Fruit fly (Drosophila melanogaster): ENCODE measurements around the gene CG15059.
A peak's percentile ranks its signal among the peaks of the same experiment; 100 is the strongest.

CG15059 gene

DNA sequence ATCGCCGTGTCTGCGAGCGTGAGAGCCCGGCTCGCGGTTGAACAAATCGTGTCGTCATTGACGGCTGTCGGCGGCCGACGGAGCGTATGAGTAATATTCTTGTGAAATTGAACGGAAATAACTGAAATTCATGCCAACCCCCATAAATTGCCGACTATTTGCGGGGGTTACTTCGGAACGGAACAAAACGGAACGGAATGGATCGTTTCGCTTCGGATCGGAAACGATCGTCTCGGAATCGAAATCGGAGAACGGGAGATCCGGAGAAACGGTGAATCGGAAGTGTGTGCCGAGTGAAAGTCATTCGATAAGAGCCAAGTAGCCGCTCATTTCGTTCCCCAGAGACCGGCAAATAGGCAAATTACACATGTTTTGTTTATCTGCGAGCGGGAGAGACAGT lies 16.6 kb upstream of the CG15059 start:
- no peak for TF ChIP-seq CG6163 (GFP tag; IDR thresholded peaks at IDR 0.05)
- no peak for TF ChIP-seq net (GFP tag; optimal IDR thresholded peaks at IDR 0.05)
- no peak for TF ChIP-seq Sox14 (GFP tag; optimal IDR thresholded peaks at IDR 0.05)
- TF ChIP-seq CG8119 (GFP tag; IDR thresholded peaks at IDR 0.05): no peak
- TF ChIP-seq CG6854 (GFP tag; optimal IDR thresholded peaks at IDR 0.05): no peak
- no peak for TF ChIP-seq CG8319 (GFP tag; optimal IDR thresholded peaks at IDR 0.05)
- no peak for TF ChIP-seq cyc (GFP tag; optimal IDR thresholded peaks at IDR 0.05)
- TF ChIP-seq CG1621 (tag; optimal IDR thresholded peaks at IDR 0.05): no peak
- no peak for TF ChIP-seq fd59A (GFP tag; optimal IDR thresholded peaks at IDR 0.05)
- no peak for TF ChIP-seq CG10669 (GFP tag; optimal IDR thresholded peaks at IDR 0.05)
- TF ChIP-seq Ets96B (tag; optimal IDR thresholded peaks at IDR 0.05): no peak
- no peak for TF ChIP-seq CG16779 (tag; optimal IDR thresholded peaks at IDR 0.05)
- TF ChIP-seq CG15336 (GFP tag; IDR thresholded peaks at IDR 0.05): no peak
- TF ChIP-seq CG6792 (GFP tag; optimal IDR thresholded peaks at IDR 0.05): no peak
- no peak for TF ChIP-seq CG6808 (GFP tag; optimal IDR thresholded peaks at IDR 0.05)
- no peak for TF ChIP-seq Blimp-1 (GFP tag; optimal IDR thresholded peaks at IDR 0.05)

DNA sequence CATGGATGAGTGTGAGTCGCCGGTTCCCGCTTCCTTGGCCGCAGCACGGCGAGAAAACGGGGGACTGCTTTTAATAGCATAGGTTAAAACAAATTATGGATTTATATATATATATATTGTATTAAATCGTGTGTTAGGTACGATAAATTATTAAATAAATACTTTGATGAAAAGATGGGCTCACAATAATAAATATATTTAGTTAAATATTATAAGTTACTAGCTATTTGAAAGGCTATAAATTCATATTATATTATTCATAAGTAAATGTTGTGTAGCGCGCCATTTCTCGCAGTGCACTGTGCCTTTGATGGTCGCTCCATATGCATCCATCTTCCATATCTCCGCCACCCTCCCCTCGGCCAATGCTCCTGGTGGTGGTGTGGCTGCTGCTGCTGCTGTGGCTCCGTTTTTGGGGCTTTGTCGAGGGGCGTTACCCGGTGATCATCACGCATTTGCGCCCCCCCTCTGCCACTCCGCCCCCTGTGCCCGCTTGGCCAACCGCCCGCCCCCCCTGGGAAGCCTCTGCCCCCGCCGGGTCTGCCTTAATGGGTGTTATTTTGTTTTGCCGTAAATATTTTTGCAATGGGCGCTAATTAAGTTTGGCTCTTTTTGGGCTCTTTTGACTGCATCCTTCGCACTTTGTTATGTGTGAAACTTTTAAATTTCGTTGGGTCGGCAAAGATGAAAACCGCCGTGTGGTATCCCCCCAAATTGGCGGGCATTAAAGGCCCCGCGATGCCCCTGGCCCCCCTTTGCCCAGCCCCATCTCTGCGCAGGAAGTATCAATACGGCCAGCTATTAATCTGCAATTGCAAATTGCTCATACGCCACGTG lies 14.1 kb upstream of the CG15059 start:
- TF ChIP-seq pdm3 (GFP tag; optimal IDR thresholded peaks at IDR 0.05) (peak; percentile 9), CG3919 (GFP tag; optimal IDR thresholded peaks at IDR 0.05) (peak; percentile 50), ss (GFP tag; optimal IDR thresholded peaks at IDR 0.05) (peak; percentile 63 to 74), CG6163 (GFP tag; IDR thresholded peaks at IDR 0.05) (no peak), CG6808 (GFP tag; optimal IDR thresholded peaks at IDR 0.05) (peak; percentile 64), salr (GFP tag; optimal IDR thresholded peaks at IDR 0.05) (no peak), CG32006 (GFP tag; optimal IDR thresholded peaks at IDR 0.05) (peak; percentile 62), cyc (GFP tag; optimal IDR thresholded peaks at IDR 0.05) (no peak), fd59A (GFP tag; optimal IDR thresholded peaks at IDR 0.05) (peak; percentile 40), Hr38 (GFP tag; optimal IDR thresholded peaks at IDR 0.05) (no peak), CG3032 (tag; optimal IDR thresholded peaks at IDR 0.05) (peak; percentile 69), Lpt (GFP tag; optimal IDR thresholded peaks at IDR 0.05) (no peak), CG4318 (GFP tag; optimal IDR thresholded peaks at IDR 0.05) (peak; percentile 34), CG6792 (GFP tag; optimal IDR thresholded peaks at IDR 0.05) (peak; percentile 41), fd85E (GFP tag; optimal IDR thresholded peaks at IDR 0.05) (no peak), Blimp-1 (GFP tag; optimal IDR thresholded peaks at IDR 0.05) (peak; percentile 19), Sox102F (GFP tag; optimal IDR thresholded peaks at IDR 0.05) (peak; percentile 13), Eip93F (GFP tag; optimal IDR thresholded peaks at IDR 0.05) (no peak), CG6276 (GFP tag; optimal IDR thresholded peaks at IDR 0.05) (no peak), Ets96B (tag; optimal IDR thresholded peaks at IDR 0.05) (peak; percentile 58), Eip75B (GFP tag; optimal IDR thresholded peaks at IDR 0.05) (no peak), Hr39 (GFP tag; optimal IDR thresholded peaks at IDR 0.05) (peak; percentile 4), Met (GFP tag; optimal IDR thresholded peaks at IDR 0.05) (no peak), CG15336 (GFP tag; IDR thresholded peaks at IDR 0.05) (0 out of 2 replicates have a peak, but pooled peaks have one; percentile 18), Sox14 (GFP tag; optimal IDR thresholded peaks at IDR 0.05) (no peak), CG9139 (GFP tag; optimal IDR thresholded peaks at IDR 0.05) (peak; percentile 2), svp (GFP tag) (peak; percentile 66), CG7368 (GFP tag; optimal IDR thresholded peaks at IDR 0.05) (no peak), CG10669 (GFP tag; optimal IDR thresholded peaks at IDR 0.05) (peak; percentile 46), CG6854 (GFP tag; optimal IDR thresholded peaks at IDR 0.05) (no peak), CG11762 (GFP tag; optimal IDR thresholded peaks at IDR 0.05; ENCODE audit: insufficient read depth) (peak; percentile 21), CG8119 (GFP tag; IDR thresholded peaks at IDR 0.05) (peak; percentile 48; the same call in 1 of the 3 replicates), CG8632 (GFP tag; optimal IDR thresholded peaks at IDR 0.05) (peak; percentile 52), net (GFP tag; optimal IDR thresholded peaks at IDR 0.05) (no peak), CG11902 (GFP tag; optimal IDR thresholded peaks at IDR 0.05) (peak; percentile 6), CG10631 (GFP tag; optimal IDR thresholded peaks at IDR 0.05) (peak; percentile 54), CG11294 (GFP tag; IDR thresholded peaks at IDR 0.05) (no peak), CG34406 (GFP tag; optimal IDR thresholded peaks at IDR 0.05) (peak; percentile 64), topi (GFP tag; optimal IDR thresholded peaks at IDR 0.05) (peak; percentile 11), esn (GFP tag; optimal IDR thresholded peaks at IDR 0.05) (peak; percentile 36), spab (GFP tag; optimal IDR thresholded peaks at IDR 0.05) (peak; percentile 56), acj6 (GFP tag; optimal IDR thresholded peaks at IDR 0.05) (peak; percentile 25), Eip78C (GFP tag) (peak; percentile 78)

All from whole organism, prepupa.